Fruit fly (Drosophila melanogaster) whole organism, embryonic: ENCODE measurements around the gene CG32801.

ENCODE experiments used
- Adf1 ChIP-seq: fragments of 200-800 bp; sonication (Bioruptor generic); IDR thresholded peaks from 2 replicates; pipeline ENCODE4 v1.3.6; 2022; ENCODE audit warnings: missing biosample characterization, missing genetic modification characterization
- Bgb ChIP-seq: fragments of 200-800 bp; sonication (Bioruptor generic); IDR thresholded peaks from 2 replicates; pipeline ENCODE4 v1.3.6; 2022; ENCODE audit warnings: missing biosample characterization, missing genetic modification characterization; ENCODE audit not compliant: partially characterized antibody
- BtbVII ChIP-seq: fragments of 200-800 bp; sonication (Bioruptor generic); optimal IDR thresholded peaks from 3 replicates; lab custom pipeline; 2017; ENCODE audit warnings: missing biosample characterization, mild to moderate bottlenecking, missing genetic modification characterization
- CG10366 ChIP-seq: fragments of 200-800 bp; sonication (Bioruptor generic); IDR thresholded peaks from 2 replicates; pipeline ENCODE4 v1.3.6; 2022; ENCODE audit warnings: missing biosample characterization, missing genetic modification characterization
- CG15269 ChIP-seq: fragments of 200-800 bp; sonication (Bioruptor generic); optimal IDR thresholded peaks from 2 replicates; lab custom pipeline; 2018; ENCODE audit warnings: missing biosample characterization, mild to moderate bottlenecking, missing genetic modification characterization, moderate library complexity
- CG15479 ChIP-seq: fragments of 200-800 bp; sonication (Bioruptor generic); optimal IDR thresholded peaks from 3 replicates; lab custom pipeline; 2019; ENCODE audit warnings: missing biosample characterization, mild to moderate bottlenecking, missing genetic modification characterization, moderate library complexity
- CG17186 ChIP-seq: fragments of 200-800 bp; sonication (Bioruptor generic); optimal IDR thresholded peaks from 3 replicates; lab custom pipeline; 2017; ENCODE audit warnings: missing biosample characterization, missing genetic modification reagents, missing genetic modification characterization
- CG17361 ChIP-seq: fragments of 200-800 bp; sonication (Bioruptor generic); IDR thresholded peaks from 3 replicates; pipeline ENCODE4 v1.3.6; 2022; ENCODE audit warnings: missing biosample characterization, missing genetic modification characterization
- CG2889 ChIP-seq: fragments of 200-800 bp; sonication (Bioruptor generic); IDR thresholded peaks from 3 replicates; pipeline ENCODE4 v1.3.6; 2022; ENCODE audit warnings: missing biosample characterization, missing genetic modification characterization
- CG32767 ChIP-seq: fragments of 200-800 bp; sonication (Bioruptor generic); IDR thresholded peaks from 2 replicates; pipeline ENCODE4 v1.3.6; 2022; ENCODE audit warnings: missing biosample characterization, missing genetic modification characterization
- CG34376 ChIP-seq: fragments of 200-800 bp; sonication (Bioruptor generic); optimal IDR thresholded peaks from 2 replicates; lab custom pipeline; 2018; ENCODE audit warnings: missing biosample characterization, mild to moderate bottlenecking, missing genetic modification characterization
- CG34422 ChIP-seq: fragments of 200-800 bp; sonication (Bioruptor generic); IDR thresholded peaks from 3 replicates; pipeline ENCODE4 v1.3.6; 2022; ENCODE audit warnings: missing biosample characterization, missing genetic modification characterization
- CG4282 ChIP-seq: fragments of 200-800 bp; sonication (Bioruptor generic); optimal IDR thresholded peaks from 2 replicates; lab custom pipeline; 2016; ENCODE audit warnings: missing biosample characterization, missing genetic modification characterization
- CG6854 ChIP-seq: fragments of 200-800 bp; sonication (Bioruptor generic); optimal IDR thresholded peaks from 3 replicates; lab custom pipeline; 2017; ENCODE audit warnings: missing biosample characterization, mild to moderate bottlenecking, missing genetic modification characterization
- CG8281 ChIP-seq: fragments of 200-800 bp; sonication (Bioruptor generic); optimal IDR thresholded peaks from 2 replicates; lab custom pipeline; 2018; ENCODE audit warnings: missing biosample characterization, mild to moderate bottlenecking, missing genetic modification characterization, moderate library complexity
- CG9932 ChIP-seq: fragments of 200-800 bp; sonication (Bioruptor generic); IDR thresholded peaks from 2 replicates; pipeline ENCODE4 v1.3.6; 2022; ENCODE audit warnings: missing biosample characterization, missing genetic modification characterization
- CkIIα-i1 ChIP-seq: fragments of 200-800 bp; sonication (Bioruptor generic); IDR thresholded peaks from 2 replicates; pipeline ENCODE4 v1.3.6; 2022; ENCODE audit warnings: missing biosample characterization, missing genetic modification characterization
- CoRest ChIP-seq: fragments of 200-800 bp; sonication (Bioruptor generic); optimal IDR thresholded peaks from 3 replicates; lab custom pipeline; 2018; ENCODE audit warnings: missing biosample characterization, mild to moderate bottlenecking, missing genetic modification characterization, moderate library complexity
- Dbx ChIP-seq: fragments of 200-800 bp; sonication (Bioruptor generic); IDR thresholded peaks from 3 replicates; pipeline ENCODE4 v1.3.6; 2022; ENCODE audit warnings: missing biosample characterization, missing genetic modification characterization
- Doc2 ChIP-seq: fragments of 200-800 bp; sonication (Bioruptor generic); IDR thresholded peaks from 2 replicates; pipeline ENCODE4 v1.3.6; 2022; ENCODE audit warnings: missing biosample characterization, missing genetic modification characterization
- Drgx ChIP-seq: fragments of 200-800 bp; sonication (Bioruptor generic); IDR thresholded peaks from 2 replicates; pipeline ENCODE4 v1.3.6; 2022; ENCODE audit warnings: missing biosample characterization, missing genetic modification characterization
- Fer3 ChIP-seq: fragments of 200-800 bp; sonication (Bioruptor generic); optimal IDR thresholded peaks from 2 replicates; lab custom pipeline; 2018; ENCODE audit warnings: missing biosample characterization, mild to moderate bottlenecking, missing genetic modification characterization, moderate library complexity
- Mrtf ChIP-seq: fragments of 200-800 bp; sonication (Bioruptor generic); IDR thresholded peaks from 3 replicates; pipeline ENCODE4 v1.3.6; 2022; ENCODE audit warnings: missing biosample characterization, missing genetic modification characterization
- Nf-YA ChIP-seq: fragments of 200-800 bp; sonication (Bioruptor generic); IDR thresholded peaks from 2 replicates; pipeline ENCODE4 v1.3.6; 2022; ENCODE audit warnings: missing biosample characterization, missing genetic modification characterization
- Nf-YC ChIP-seq: fragments of 200-800 bp; optimal IDR thresholded peaks from 3 replicates; lab custom pipeline; 2019; ENCODE audit warnings: missing biosample characterization, mild to moderate bottlenecking, missing genetic modification characterization, moderate library complexity
- Sry-δ ChIP-seq: fragments of 200-800 bp; sonication (Bioruptor generic); optimal IDR thresholded peaks from 2 replicates; lab custom pipeline; 2016; ENCODE audit warnings: missing biosample characterization, missing genetic modification characterization
- Xrp1 ChIP-seq: fragments of 200-800 bp; sonication (Bioruptor generic); IDR thresholded peaks from 2 replicates; pipeline ENCODE4 v1.3.6; 2022; ENCODE audit warnings: missing biosample characterization, missing genetic modification characterization
- ash1 ChIP-seq: fragments of 200-800 bp; sonication (Bioruptor generic); optimal IDR thresholded peaks from 2 replicates; lab custom pipeline; 2018; ENCODE audit warnings: missing biosample characterization, mild to moderate bottlenecking, missing genetic modification characterization
- ci ChIP-seq: fragments of 200-800 bp; sonication (Bioruptor generic); IDR thresholded peaks from 3 replicates; pipeline ENCODE4 v1.3.6; 2022; ENCODE audit warnings: missing biosample characterization, missing genetic modification characterization
- cwo ChIP-seq: fragments of 200-800 bp; sonication (Bioruptor generic); optimal IDR thresholded peaks from 3 replicates; lab custom pipeline; 2017; ENCODE audit warnings: missing biosample characterization, missing genetic modification characterization, mild to moderate bottlenecking, moderate library complexity, missing genetic modification reagents
- ftz-f1 ChIP-seq: fragments of 200-800 bp; sonication (Bioruptor generic); optimal IDR thresholded peaks from 2 replicates; lab custom pipeline; 2016; ENCODE audit warnings: missing biosample characterization, missing genetic modification characterization
- gcm2 ChIP-seq: fragments of 200-800 bp; sonication (Bioruptor generic); optimal IDR thresholded peaks from 2 replicates; lab custom pipeline; 2016; ENCODE audit warnings: missing biosample characterization, missing genetic modification characterization
- her ChIP-seq: fragments of 200-800 bp; sonication (Bioruptor generic); optimal IDR thresholded peaks from 2 replicates; lab custom pipeline; 2016; ENCODE audit warnings: missing biosample characterization, missing genetic modification characterization
- insv ChIP-seq, 2 experiments: fragments of 200-800 bp; sonication (Bioruptor generic); optimal IDR thresholded peaks; 3 replicates each; lab custom pipeline; 2016 to 2018; ENCODE audit warnings: missing biosample characterization in 2 of 2, missing genetic modification characterization in 2 of 2
- ken ChIP-seq: fragments of 200-800 bp; sonication (Bioruptor generic); IDR thresholded peaks from 3 replicates; pipeline ENCODE4 v1.3.6; 2022; ENCODE audit warnings: missing biosample characterization, missing genetic modification characterization
- knrl ChIP-seq: fragments of 200-800 bp; sonication (Bioruptor generic); IDR thresholded peaks from 3 replicates; pipeline ENCODE4 v1.3.6; 2022; ENCODE audit warnings: missing biosample characterization, missing genetic modification characterization; ENCODE audit not compliant: partially characterized antibody
- mirr ChIP-seq: fragments of 200-800 bp; sonication (Bioruptor generic); optimal IDR thresholded peaks from 3 replicates; lab custom pipeline; 2018; ENCODE audit warnings: missing biosample characterization, mild to moderate bottlenecking, missing genetic modification characterization
- p53 ChIP-seq: fragments of 200-800 bp; sonication (Bioruptor generic); optimal IDR thresholded peaks from 2 replicates; lab custom pipeline; 2016; ENCODE audit warnings: missing biosample characterization, missing genetic modification characterization
- pzg ChIP-seq: fragments of 200-800 bp; sonication (Bioruptor generic); optimal IDR thresholded peaks from 3 replicates; lab custom pipeline; 2018; ENCODE audit warnings: missing biosample characterization, mild to moderate bottlenecking, missing genetic modification characterization, moderate library complexity
- ranshi ChIP-seq: fragments of 200-800 bp; sonication (Bioruptor generic); IDR thresholded peaks from 2 replicates; pipeline ENCODE4 v1.3.6; 2022; ENCODE audit warnings: missing biosample characterization, missing genetic modification characterization
- sens ChIP-seq: fragments of 200-800 bp; sonication (Bioruptor generic); peaks from one replicate; lab custom pipeline; 2016; ENCODE audit warnings: missing biosample characterization, missing genetic modification characterization
- shn ChIP-seq: fragments of 200-800 bp; sonication (Bioruptor generic); optimal IDR thresholded peaks from 3 replicates; lab custom pipeline; 2016; ENCODE audit warnings: missing biosample characterization, missing genetic modification characterization
- sna ChIP-seq: fragments of 200-800 bp; sonication (Bioruptor generic); IDR thresholded peaks from 2 replicates; pipeline ENCODE4 v1.3.6; 2022; ENCODE audit warnings: missing biosample characterization, missing genetic modification characterization; ENCODE audit not compliant: partially characterized antibody
- trem ChIP-seq: fragments of 200-800 bp; optimal IDR thresholded peaks from 3 replicates; lab custom pipeline; 2019; ENCODE audit warnings: missing biosample characterization, mild to moderate bottlenecking, missing genetic modification characterization, moderate library complexity
- yki ChIP-seq: fragments of >200 bp; optimal IDR thresholded peaks from 3 replicates; lab custom pipeline; 2018
- zen2 ChIP-seq: fragments of 200-800 bp; sonication (Bioruptor generic); IDR thresholded peaks from 3 replicates; pipeline ENCODE4 v1.3.6; 2022; ENCODE audit warnings: missing biosample characterization, missing genetic modification characterization; ENCODE audit not compliant: partially characterized antibody
- zf30C ChIP-seq: fragments of 200-800 bp; sonication (Bioruptor generic); optimal IDR thresholded peaks from 3 replicates; lab custom pipeline; 2018; ENCODE audit warnings: missing biosample characterization, mild to moderate bottlenecking, missing genetic modification characterization
- zfh1 ChIP-seq: fragments of 200-800 bp; sonication (Bioruptor generic); IDR thresholded peaks from 3 replicates; pipeline ENCODE4 v1.3.6; 2022; ENCODE audit warnings: missing biosample characterization, missing genetic modification characterization

CG32801 gene

DNA sequence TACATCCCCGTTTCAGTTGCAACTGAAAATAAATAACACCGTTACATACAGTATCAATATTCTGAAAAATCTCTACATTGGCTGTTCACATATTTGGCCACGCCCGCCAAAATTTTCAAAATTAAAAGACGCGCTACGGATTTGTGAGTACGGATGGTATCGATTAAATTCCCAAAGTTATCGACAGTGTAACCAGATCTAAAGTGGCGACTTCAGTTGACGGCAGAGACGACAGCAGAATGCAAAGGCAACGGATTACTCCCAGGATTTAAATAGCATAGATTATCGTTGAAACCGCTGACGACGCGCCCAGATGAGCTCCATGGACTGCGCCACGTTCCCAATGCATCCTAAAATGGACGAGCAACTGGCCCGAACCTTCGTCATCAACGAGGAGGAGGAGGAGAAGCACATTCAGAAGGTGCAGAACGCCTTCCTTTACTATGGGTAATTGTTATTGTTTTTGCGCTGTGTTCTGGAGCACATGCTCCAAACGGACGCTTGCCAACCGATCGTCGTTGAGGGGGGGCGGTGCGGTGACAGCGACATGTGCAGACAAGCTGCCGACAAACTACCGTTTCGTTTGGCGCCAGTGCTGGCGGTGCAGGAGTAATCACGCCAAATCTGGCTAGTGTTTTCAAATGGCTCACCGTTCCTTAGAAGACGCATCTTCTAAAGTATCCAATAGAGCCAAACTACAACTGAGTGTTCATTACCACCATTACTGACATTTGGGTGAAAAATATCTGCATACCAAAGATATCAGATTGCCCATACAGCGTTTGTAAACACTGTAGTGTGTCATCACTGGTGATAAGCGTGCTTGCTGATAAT is 24.7 kb upstream of the CG32801 start, which contains the start of gene CG11596 (continued):
- no peak for TF ChIP-seq ash1 (GFP tag; lab: Kevin White, UChicago)
- 0 out of 2 replicates have a peak, but pooled peaks have one; percentile 6 for TF ChIP-seq Bgb (GFP tag; lab: Robert Waterston, UW)
- peak; percentile 9 for TF ChIP-seq Fer3 (tag; lab: Kevin White, UChicago)
- TF ChIP-seq sna (GFP tag; lab: Robert Waterston, UW), result 0 out of 2 replicates have a peak, but pooled peaks have one; percentile 34
- TF ChIP-seq Adf1 (GFP tag; lab: Robert Waterston, UW), result peak; percentile 60
- peak; percentile 11; the same call in 1 of the 2 replicates for TF ChIP-seq ranshi
- TF ChIP-seq CG34422 (GFP tag; lab: Robert Waterston, UW), result no peak
- no peak for TF ChIP-seq zen2 (GFP tag; lab: Robert Waterston, UW)
- peak; percentile 20 for TF ChIP-seq Nf-YC (tag; lab: Kevin White, UChicago)
- TF ChIP-seq p53 (GFP tag; lab: Kevin White, UChicago), result peak; percentile 84
- TF ChIP-seq sens, result peak; percentile 56
- peak; percentile 13; the same call in 1 of the 2 replicates for TF ChIP-seq Xrp1
- TF ChIP-seq CG15479 (GFP tag; lab: Kevin White, UChicago), result no peak
- TF ChIP-seq CG17361 (GFP tag; lab: Robert Waterston, UW), result 0 out of 3 replicates have a peak, but pooled peaks have one; percentile 28
- TF ChIP-seq CG9932, result peak; percentile 58
- TF ChIP-seq cwo (GFP tag; lab: Kevin White, UChicago), result peak; percentile 61
- peak; percentile 28 for TF ChIP-seq mirr (GFP tag; lab: Kevin White, UChicago)
- TF ChIP-seq CG10366 (GFP tag; lab: Robert Waterston, UW), result peak; percentile 20; the same call in 1 of the 2 replicates
- peak in 1 of 2 experiments; percentile 2 for TF ChIP-seq insv (GFP tag; optimal IDR thresholded peaks at IDR 0.05; lab: Kevin White, UChicago)
- TF ChIP-seq pzg, result peak; percentile 65
- TF ChIP-seq Nf-YA (GFP tag; lab: Robert Waterston, UW), result no peak
- TF ChIP-seq, all 482 proteins: peak for 80

DNA sequence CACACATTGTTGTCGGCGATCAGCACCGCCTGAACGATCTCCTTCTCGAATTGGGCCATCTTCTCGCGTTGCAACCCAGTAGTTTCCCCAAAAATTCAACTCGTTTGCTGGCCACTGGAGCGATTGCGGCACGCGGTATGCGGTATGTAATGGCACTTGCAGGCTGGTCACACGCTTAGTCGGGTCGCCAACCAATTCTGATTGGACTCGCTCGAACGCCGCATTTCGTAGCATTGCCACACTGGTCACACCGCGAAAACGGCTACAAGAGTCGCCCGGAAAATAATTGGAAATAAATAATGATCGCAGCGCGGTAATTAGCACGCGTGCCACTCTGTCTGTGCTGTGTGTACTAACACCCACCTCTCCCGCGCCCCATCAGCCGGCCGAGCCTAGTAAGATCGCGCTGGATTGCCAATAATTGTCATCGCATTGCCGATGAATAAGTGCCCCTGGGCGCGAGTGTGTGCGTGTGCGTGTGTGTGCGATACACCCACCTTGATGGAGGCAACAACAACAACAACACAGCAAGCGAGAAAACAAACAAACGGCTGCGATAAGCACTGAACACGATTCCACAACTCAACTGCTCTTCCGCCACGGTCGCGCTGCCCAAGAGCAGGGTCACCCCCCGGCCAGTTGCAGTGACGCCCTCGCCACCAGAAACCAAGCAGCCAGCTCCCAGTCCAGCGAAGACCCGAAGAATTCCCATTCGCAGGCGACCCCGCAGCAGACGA is 20.0 kb upstream of the CG32801 start, which contains the start of the genes eIF2Bepsilon and Ocrl:
TSS of gene eIF2Bepsilon (minus strand) at position 110 of the 737 bp plus-strand sequence.
TSS of gene Ocrl (plus strand) at position 217 of the 737 bp plus-strand sequence.
- no peak for TF ChIP-seq Doc2 (GFP tag; lab: Robert Waterston, UW)
- no peak for TF ChIP-seq yki (lab: Kevin White, UChicago)
- no peak for TF ChIP-seq CoRest
- no peak for TF ChIP-seq CG2889 (GFP tag; lab: Robert Waterston, UW)
- TF ChIP-seq ci, result peak; percentile 30; the same call in 1 of the 3 replicates
- TF ChIP-seq zfh1 (GFP tag; lab: Robert Waterston, UW), result no peak
- no peak for TF ChIP-seq gcm2 (GFP tag; lab: Kevin White, UChicago)
- TF ChIP-seq CG6854 (GFP tag; lab: Kevin White, UChicago), result no peak
- TF ChIP-seq CG10366 (GFP tag; lab: Robert Waterston, UW), result no peak
- no peak for TF ChIP-seq CkIIα-i1 (GFP tag; lab: Robert Waterston, UW)
- TF ChIP-seq trem, result peak; percentile 54
- TF ChIP-seq CG34376 (GFP tag; lab: Kevin White, UChicago), result peak; percentile 14
- no peak for TF ChIP-seq zf30C (GFP tag; lab: Kevin White, UChicago)
- peak; percentile 65 for TF ChIP-seq CG17186 (GFP tag; lab: Kevin White, UChicago)
- no peak for TF ChIP-seq CG15269 (tag; lab: Kevin White, UChicago)
- TF ChIP-seq Drgx (GFP tag; lab: Robert Waterston, UW), result no peak
- TF ChIP-seq BtbVII (GFP tag; lab: Kevin White, UChicago), result no peak
- TF ChIP-seq ken (GFP tag; lab: Robert Waterston, UW), result no peak
- no peak for TF ChIP-seq CG32767 (GFP tag; lab: Robert Waterston, UW)
- peak; percentile 61 for TF ChIP-seq Sry-δ (GFP tag; lab: Kevin White, UChicago)
- 0 out of 3 replicates have a peak, but pooled peaks have one; percentile 24 for TF ChIP-seq knrl
- TF ChIP-seq CG4282 (GFP tag; lab: Kevin White, UChicago), result no peak
- TF ChIP-seq Mrtf (GFP tag; lab: Robert Waterston, UW), result no peak
- peak; percentile 44 for TF ChIP-seq her (GFP tag; lab: Kevin White, UChicago)
- TF ChIP-seq CG8281 (tag; lab: Kevin White, UChicago), result no peak
- TF ChIP-seq Dbx (GFP tag; lab: Robert Waterston, UW), result no peak
- TF ChIP-seq ftz-f1, result peak; percentile 81
- no peak for TF ChIP-seq shn
